Fruit fly (Drosophila melanogaster): ENCODE results near the gene tey.
A peak's percentile ranks its signal among the peaks of the same experiment; 100 is the strongest.

Gene tey

dm6 chr3L:19694156-19694643 is 30.3 kb upstream of the tey start (continued):
- TF ChIP-seq CG17361 (GFP tag; IDR thresholded peaks at IDR 0.05) (peak; percentile 16; the same call in 1 of the 3 replicates), CG4282 (GFP tag; optimal IDR thresholded peaks at IDR 0.05) (no peak), Hr78 (GFP tag; optimal IDR thresholded peaks at IDR 0.05) (no peak), CG2678 (tag; optimal IDR thresholded peaks at IDR 0.05) (no peak), lola (GFP tag; optimal IDR thresholded peaks at IDR 0.05) (peak in 1 of 3 experiments; percentile 16), CG17385 (GFP tag; optimal IDR thresholded peaks at IDR 0.05) (no peak), Jarid2 (GFP tag; optimal IDR thresholded peaks at IDR 0.05) (no peak), CG34224 (GFP tag; IDR thresholded peaks at IDR 0.05; ENCODE audit: partially characterized antibody) (no peak), cad (GFP tag; optimal IDR thresholded peaks at IDR 0.05) (no peak), HLH54F (GFP tag; optimal IDR thresholded peaks at IDR 0.05) (no peak), gt (GFP tag; IDR thresholded peaks at IDR 0.05) (no peak), tio (GFP tag; optimal IDR thresholded peaks at IDR 0.05) (no peak), p53 (GFP tag; optimal IDR thresholded peaks at IDR 0.05) (no peak), MESR4 (GFP tag; optimal IDR thresholded peaks at IDR 0.05) (no peak), Taf1 (GFP tag; IDR thresholded peaks at IDR 0.05) (no peak), Camta (GFP tag; optimal IDR thresholded peaks at IDR 0.05) (no peak), CG6175 (GFP tag; IDR thresholded peaks at IDR 0.05) (no peak), org-1 (GFP tag; optimal IDR thresholded peaks at IDR 0.05) (no peak), kah (GFP tag; optimal IDR thresholded peaks at IDR 0.05) (no peak), Dll (GFP tag; IDR thresholded peaks at IDR 0.05; ENCODE audit: partially characterized antibody) (no peak), CG12104 (GFP tag; optimal IDR thresholded peaks at IDR 0.05) (no peak), fd3F (GFP tag; optimal IDR thresholded peaks at IDR 0.05) (no peak), Ada2b (GFP tag; IDR thresholded peaks at IDR 0.05) (no peak), Dref (GFP tag; IDR thresholded peaks at IDR 0.05) (no peak), Elba2 (GFP tag; optimal IDR thresholded peaks at IDR 0.05) (no peak), maf-S (GFP tag; optimal IDR thresholded peaks at IDR 0.05) (no peak), CG1024 (GFP tag; IDR thresholded peaks at IDR 0.05) (no peak), Sox102F (GFP tag; optimal IDR thresholded peaks at IDR 0.05) (no peak), CG18599 (GFP tag; optimal IDR thresholded peaks at IDR 0.05) (no peak), Fer3 (tag; optimal IDR thresholded peaks at IDR 0.05) (no peak), crp (GFP tag; optimal IDR thresholded peaks at IDR 0.05) (no peak), nerfin-1 (tag; optimal IDR thresholded peaks at IDR 0.05) (peak; percentile 4), wor (GFP tag; IDR thresholded peaks at IDR 0.05) (no peak), Adf1 (GFP tag; IDR thresholded peaks at IDR 0.05) (no peak), fd64A (GFP tag; optimal IDR thresholded peaks at IDR 0.05) (peak; percentile 46), CG8359 (GFP tag; optimal IDR thresholded peaks at IDR 0.05; ENCODE audit: borderline replicate concordance) (no peak), Max (GFP tag; optimal IDR thresholded peaks at IDR 0.05) (no peak), CG42726 (GFP tag; IDR thresholded peaks at IDR 0.05; ENCODE audit: partially characterized antibody) (no peak), CG10267 (tag; optimal IDR thresholded peaks at IDR 0.05) (no peak), Oaz (GFP tag; IDR thresholded peaks at IDR 0.05) (no peak), sens-2 (GFP tag; IDR thresholded peaks at IDR 0.05) (no peak), CG31441 (GFP tag; IDR thresholded peaks at IDR 0.05) (peak; percentile 33; the same call in 1 of the 2 replicates), CG10274 (GFP tag; optimal IDR thresholded peaks at IDR 0.05) (no peak), CG2202 (tag; optimal IDR thresholded peaks at IDR 0.05) (peak; percentile 57), CG18764 (GFP tag; optimal IDR thresholded peaks at IDR 0.05) (no peak), mld (GFP tag; IDR thresholded peaks at IDR 0.05; ENCODE audit: partially characterized antibody) (no peak), Ets97D (GFP tag; optimal IDR thresholded peaks at IDR 0.05) (no peak), CG18262 (tag; optimal IDR thresholded peaks at IDR 0.05) (peak; percentile 29), CG17802 (tag; optimal IDR thresholded peaks at IDR 0.05) (no peak), exex (tag; optimal IDR thresholded peaks at IDR 0.05) (no peak)
